Worm (Caenorhabditis elegans): ENCODE data around the gene K06H7.8.

K06H7.8 gene

ce11 chrIII:8137777-8138176 is 39.8 kb upstream of the K06H7.8 start, which contains the start of gene hsp-12.2:
Gene hsp-12.2 (plus strand): TSS chrIII:8138077.
- TF ChIP-seq efl-1 (optimal IDR thresholded peaks at IDR 0.05) = no peak
- peak in 1 of 2 experiments; percentile 68 for TF ChIP-seq efl-1 (GFP tag; optimal IDR thresholded peaks at IDR 0.05 in 1 of 2)
- no peak for TF ChIP-seq C04F5.9 (tag; optimal IDR thresholded peaks at IDR 0.05)
- TF ChIP-seq pax-3 (tag; optimal IDR thresholded peaks at IDR 0.05) = no peak
- no peak for TF ChIP-seq ceh-63 (GFP tag; optimal IDR thresholded peaks at IDR 0.05)
- no peak for TF ChIP-seq nhr-19 (GFP tag; conservative IDR thresholded peaks at IDR 0.05)
- no peak for TF ChIP-seq blmp-1 (tag; optimal IDR thresholded peaks at IDR 0.05)

DNA sequence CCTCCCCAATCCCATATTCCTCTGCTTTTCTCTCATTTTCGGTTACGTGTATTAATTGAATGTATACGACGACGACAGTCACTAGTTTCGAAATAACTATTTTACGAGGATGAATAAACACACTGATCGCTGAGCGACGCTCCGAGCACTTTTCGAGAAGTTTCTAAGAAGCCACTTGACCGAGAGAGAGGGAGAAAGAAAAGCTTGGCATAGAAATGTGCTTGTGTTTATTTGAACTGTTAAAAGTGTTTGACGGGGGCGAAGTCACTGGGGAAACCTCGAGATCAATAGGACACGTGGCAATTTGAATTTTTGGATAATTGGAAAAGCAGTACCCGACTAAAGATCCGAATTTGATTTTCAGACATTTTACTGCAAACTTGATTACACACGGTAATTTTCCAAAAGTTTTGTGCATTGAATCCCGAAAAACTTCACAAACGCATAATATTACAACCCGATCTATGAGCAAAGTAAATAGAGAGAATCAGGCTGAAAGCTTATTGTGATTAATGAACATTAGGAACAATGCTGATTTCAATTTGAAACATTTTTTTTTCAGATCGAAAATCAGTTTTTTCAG is 38.6 kb upstream of the K06H7.8 start:
- TF ChIP-seq mdl-1 (tag; optimal IDR thresholded peaks at IDR 0.05) = peak in 1 of 2 experiments; percentile 34
- TF ChIP-seq F16B12.6 (tag; optimal IDR thresholded peaks at IDR 0.05) = no peak
- TF ChIP-seq irx-1 (tag; optimal IDR thresholded peaks at IDR 0.05) = no peak
- TF ChIP-seq fkh-4 (tag; optimal IDR thresholded peaks at IDR 0.05; ENCODE audit: borderline replicate concordance) = no peak
- TF ChIP-seq tbx-2 (tag; optimal IDR thresholded peaks at IDR 0.05) = peak; percentile 42
- no peak for TF ChIP-seq C16A3.4 (tag; optimal IDR thresholded peaks at IDR 0.05)
- TF ChIP-seq sup-37 (GFP tag; optimal IDR thresholded peaks at IDR 0.05) = peak; percentile 16
- no peak for TF ChIP-seq elt-2 (tag; optimal IDR thresholded peaks at IDR 0.05)
- no peak for TF ChIP-seq nhr-76 (tag; optimal IDR thresholded peaks at IDR 0.05)
- peak; percentile 39 for TF ChIP-seq nhr-20 (tag; optimal IDR thresholded peaks at IDR 0.05)
- no peak for TF ChIP-seq nhr-47 (tag; optimal IDR thresholded peaks at IDR 0.05)
- peak; percentile 16 for TF ChIP-seq skn-1 (tag; optimal IDR thresholded peaks at IDR 0.05)
- peak; percentile 23 for TF ChIP-seq aly-2 (tag; optimal IDR thresholded peaks at IDR 0.05)
- TF ChIP-seq nhr-19 (GFP tag; conservative IDR thresholded peaks at IDR 0.05) = peak; percentile 44
- no peak for TF ChIP-seq vab-15 (tag; optimal IDR thresholded peaks at IDR 0.05)
- no peak for TF ChIP-seq unc-130 (tag; optimal IDR thresholded peaks at IDR 0.05)
- no peak for TF ChIP-seq ets-5 (GFP tag; IDR thresholded peaks at IDR 0.05)
- TF ChIP-seq efl-1 (optimal IDR thresholded peaks at IDR 0.05) = no peak
- peak in 1 of 2 experiments; percentile 88 for TF ChIP-seq efl-1 (GFP tag; optimal IDR thresholded peaks at IDR 0.05 in 1 of 2)
- TF ChIP-seq lsy-2 (tag; optimal IDR thresholded peaks at IDR 0.05) = no peak
- no peak for TF ChIP-seq xbp-1 (tag; optimal IDR thresholded peaks at IDR 0.05)
- no peak for TF ChIP-seq sptf-1 (tag; optimal IDR thresholded peaks at IDR 0.05)
- no peak for TF ChIP-seq elt-3 (tag; optimal IDR thresholded peaks at IDR 0.05)
- peak; percentile 37 for TF ChIP-seq nhr-77 (tag; optimal IDR thresholded peaks at IDR 0.05)
- peak; percentile 49 for TF ChIP-seq nhr-71 (tag; optimal IDR thresholded peaks at IDR 0.05)
- no peak for TF ChIP-seq sox-4 (tag; optimal IDR thresholded peaks at IDR 0.05)
- TF ChIP-seq nhr-237 (tag; optimal IDR thresholded peaks at IDR 0.05) = no peak
- no peak for TF ChIP-seq nhr-28 (tag; optimal IDR thresholded peaks at IDR 0.05)
- TF ChIP-seq Y116A8C.19 (tag; optimal IDR thresholded peaks at IDR 0.05; ENCODE audit: borderline replicate concordance) = no peak
- TF ChIP-seq lin-15B (tag; optimal IDR thresholded peaks at IDR 0.05) = no peak
- TF ChIP-seq rnt-1 (tag; optimal IDR thresholded peaks at IDR 0.05) = peak; percentile 3
- TF ChIP-seq swsn-7 (tag; optimal IDR thresholded peaks at IDR 0.05) = peak; percentile 15
- no peak for TF ChIP-seq ces-1 (GFP tag; optimal IDR thresholded peaks at IDR 0.05)
- TF ChIP-seq unc-86 (tag; optimal IDR thresholded peaks at IDR 0.05) = no peak
- no peak for TF ChIP-seq ztf-4 (tag; optimal IDR thresholded peaks at IDR 0.05)
- TF ChIP-seq nhr-11 (tag; optimal IDR thresholded peaks at IDR 0.05) = no peak
- no peak for TF ChIP-seq pqm-1 (tag; optimal IDR thresholded peaks at IDR 0.05)
- no peak for TF ChIP-seq jun-1 (tag; optimal IDR thresholded peaks at IDR 0.05)
- no peak for TF ChIP-seq grh-1 (GFP tag; IDR thresholded peaks at IDR 0.05)
